Fruit fly (Drosophila melanogaster) whole organism, prepupa: ENCODE results near the gene Ptpmeg2.

Experiments
- Blimp-1 ChIP-seq: fragments of 200-800 bp; sonication (Bioruptor generic); optimal IDR thresholded peaks from 3 replicates; lab custom pipeline; 2017; ENCODE audit warnings: missing biosample characterization, missing genetic modification characterization, mild to moderate bottlenecking, moderate library complexity, missing genetic modification reagents
- CG10669 ChIP-seq: fragments of 200-800 bp; sonication (Bioruptor generic); optimal IDR thresholded peaks from 3 replicates; lab custom pipeline; 2018; ENCODE audit warnings: missing biosample characterization, mild to moderate bottlenecking, missing genetic modification characterization, moderate library complexity
- CG11294 ChIP-seq: fragments of 200-800 bp; sonication (Bioruptor generic); IDR thresholded peaks from 2 replicates; pipeline ENCODE4 v1.3.6; 2022; ENCODE audit warnings: missing biosample characterization, missing genetic modification characterization
- CG11762 ChIP-seq: fragments of 200-800 bp; sonication (Bioruptor generic); optimal IDR thresholded peaks from 3 replicates; lab custom pipeline; 2016; ENCODE audit warnings: missing biosample characterization, missing genetic modification characterization; ENCODE audit not compliant: insufficient read depth
- CG11902 ChIP-seq: fragments of 200-800 bp; sonication (Bioruptor generic); optimal IDR thresholded peaks from 3 replicates; lab custom pipeline; 2016; ENCODE audit warnings: missing biosample characterization, missing genetic modification characterization
- CG15336 ChIP-seq: fragments of 200-800 bp; sonication (Bioruptor generic); IDR thresholded peaks from 2 replicates; pipeline ENCODE4 v1.3.6; 2022; ENCODE audit warnings: missing biosample characterization, missing genetic modification characterization
- CG1621 ChIP-seq: fragments of 200-800 bp; sonication (Bioruptor generic); optimal IDR thresholded peaks from 3 replicates; lab custom pipeline; 2018; ENCODE audit warnings: missing biosample characterization, mild to moderate bottlenecking, missing genetic modification characterization
- CG16779 ChIP-seq: fragments of 200-800 bp; sonication (Bioruptor generic); optimal IDR thresholded peaks from 3 replicates; lab custom pipeline; 2017; ENCODE audit warnings: missing biosample characterization, mild to moderate bottlenecking, missing genetic modification characterization
- CG3032 ChIP-seq: fragments of 200-800 bp; optimal IDR thresholded peaks from 2 replicates; lab custom pipeline; 2019; ENCODE audit warnings: missing biosample characterization, mild to moderate bottlenecking, missing genetic modification characterization, moderate library complexity
- CG31627 ChIP-seq: fragments of 200-800 bp; sonication (Bioruptor generic); optimal IDR thresholded peaks from 3 replicates; lab custom pipeline; 2016; ENCODE audit warnings: missing biosample characterization, missing genetic modification characterization
- CG32006 ChIP-seq: fragments of 200-800 bp; sonication (Bioruptor generic); optimal IDR thresholded peaks from 3 replicates; lab custom pipeline; 2017; ENCODE audit warnings: missing biosample characterization, mild to moderate bottlenecking, missing genetic modification characterization
- CG34406 ChIP-seq: fragments of 200-800 bp; sonication (Bioruptor generic); optimal IDR thresholded peaks from 3 replicates; lab custom pipeline; 2016; ENCODE audit warnings: missing biosample characterization, missing genetic modification characterization
- CG6163 ChIP-seq: fragments of 200-800 bp; sonication (Bioruptor generic); IDR thresholded peaks from 3 replicates; pipeline ENCODE4 v1.3.6; 2022; ENCODE audit warnings: missing biosample characterization, missing genetic modification characterization
- CG6276 ChIP-seq: fragments of 200-800 bp; sonication (Bioruptor generic); optimal IDR thresholded peaks from 2 replicates; lab custom pipeline; 2017; ENCODE audit warnings: missing biosample characterization, mild to moderate bottlenecking, missing genetic modification characterization
- CG6792 ChIP-seq: fragments of 200-800 bp; sonication (Bioruptor generic); optimal IDR thresholded peaks from 3 replicates; lab custom pipeline; 2016; ENCODE audit warnings: missing biosample characterization, missing genetic modification characterization
- CG6854 ChIP-seq: fragments of 200-800 bp; sonication (Bioruptor generic); optimal IDR thresholded peaks from 2 replicates; lab custom pipeline; 2017; ENCODE audit warnings: missing biosample characterization, mild to moderate bottlenecking, missing genetic modification characterization
- CG7368 ChIP-seq: fragments of 200-800 bp; sonication (Bioruptor generic); optimal IDR thresholded peaks from 3 replicates; lab custom pipeline; 2016; ENCODE audit warnings: missing biosample characterization, missing genetic modification characterization
- CG8119 ChIP-seq: fragments of 200-800 bp; sonication (Bioruptor generic); IDR thresholded peaks from 3 replicates; pipeline ENCODE4 v1.3.6; 2022; ENCODE audit warnings: missing biosample characterization, missing genetic modification characterization
- CG8319 ChIP-seq: fragments of 200-800 bp; sonication (Bioruptor generic); optimal IDR thresholded peaks from 3 replicates; lab custom pipeline; 2016; ENCODE audit warnings: missing biosample characterization, missing genetic modification characterization
- CG8632 ChIP-seq: fragments of 200-800 bp; sonication (Bioruptor generic); optimal IDR thresholded peaks from 3 replicates; lab custom pipeline; 2016; ENCODE audit warnings: missing biosample characterization, missing genetic modification characterization
- CG9139 ChIP-seq: fragments of 200-800 bp; sonication (Bioruptor generic); optimal IDR thresholded peaks from 3 replicates; lab custom pipeline; 2017; ENCODE audit warnings: missing biosample characterization, mild to moderate bottlenecking, missing genetic modification characterization
- Eip75B ChIP-seq: fragments of 200-800 bp; sonication (Bioruptor generic); optimal IDR thresholded peaks from 3 replicates; lab custom pipeline; 2016; ENCODE audit warnings: missing biosample characterization, missing genetic modification characterization
- Ets96B ChIP-seq: fragments of 200-800 bp; optimal IDR thresholded peaks from 2 replicates; lab custom pipeline; 2019; ENCODE audit warnings: missing biosample characterization, mild to moderate bottlenecking, missing genetic modification characterization, moderate library complexity
- Gug ChIP-seq: fragments of 200-800 bp; sonication (Bioruptor generic); IDR thresholded peaks from 2 replicates; pipeline ENCODE4 v1.3.6; 2022; ENCODE audit warnings: missing biosample characterization, missing genetic modification characterization
- Hr38 ChIP-seq: sonication (Bioruptor generic); optimal IDR thresholded peaks from 2 replicates; lab custom pipeline; 2016; ENCODE audit warnings: missing biosample characterization, missing genetic modification characterization
- Hr39 ChIP-seq: fragments of 200-800 bp; sonication (Bioruptor generic); optimal IDR thresholded peaks from 2 replicates; lab custom pipeline; 2016; ENCODE audit warnings: missing biosample characterization, missing genetic modification characterization
- Hr4 ChIP-seq: fragments of 200-800 bp; sonication (Bioruptor generic); optimal IDR thresholded peaks from 3 replicates; lab custom pipeline; 2016; ENCODE audit warnings: missing biosample characterization, missing genetic modification characterization
- Lpt ChIP-seq: fragments of 200-800 bp; sonication (Bioruptor generic); optimal IDR thresholded peaks from 3 replicates; lab custom pipeline; 2016; ENCODE audit warnings: missing biosample characterization, missing genetic modification characterization
- Met ChIP-seq: fragments of 200-800 bp; sonication (Bioruptor generic); optimal IDR thresholded peaks from 3 replicates; lab custom pipeline; 2016; ENCODE audit warnings: missing biosample characterization, missing genetic modification characterization
- OdsH ChIP-seq: fragments of 200-800 bp; sonication (Bioruptor generic); optimal IDR thresholded peaks from 3 replicates; lab custom pipeline; 2016; ENCODE audit warnings: missing biosample characterization, missing genetic modification characterization
- Smox ChIP-seq: fragments of 200-800 bp; sonication (Bioruptor generic); optimal IDR thresholded peaks from 3 replicates; lab custom pipeline; 2016; ENCODE audit warnings: missing biosample characterization, missing genetic modification characterization
- Sox14 ChIP-seq: fragments of 200-800 bp; sonication (Bioruptor generic); optimal IDR thresholded peaks from 3 replicates; lab custom pipeline; 2016; ENCODE audit warnings: missing biosample characterization, missing genetic modification characterization
- achi ChIP-seq: fragments of 200-800 bp; sonication (Bioruptor generic); optimal IDR thresholded peaks from 3 replicates; lab custom pipeline; 2016; ENCODE audit warnings: missing biosample characterization, missing genetic modification characterization
- acj6 ChIP-seq: fragments of 200-800 bp; sonication (Bioruptor generic); optimal IDR thresholded peaks from 3 replicates; lab custom pipeline; 2016; ENCODE audit warnings: missing biosample characterization, missing genetic modification characterization
- cyc ChIP-seq: fragments of 200-800 bp; sonication (Bioruptor generic); optimal IDR thresholded peaks from 3 replicates; lab custom pipeline; 2016; ENCODE audit warnings: missing biosample characterization, missing genetic modification characterization
- dac ChIP-seq: fragments of 200-800 bp; sonication (Bioruptor generic); optimal IDR thresholded peaks from 2 replicates; lab custom pipeline; 2017; ENCODE audit warnings: missing biosample characterization, mild to moderate bottlenecking, missing genetic modification characterization
- fd59A ChIP-seq: fragments of 200-800 bp; sonication (Bioruptor generic); optimal IDR thresholded peaks from 2 replicates; lab custom pipeline; 2017; ENCODE audit warnings: missing biosample characterization, mild to moderate bottlenecking, missing genetic modification characterization, missing genetic modification reagents
- fd85E ChIP-seq: fragments of 200-800 bp; sonication (Bioruptor generic); optimal IDR thresholded peaks from 3 replicates; lab custom pipeline; 2016; ENCODE audit warnings: missing biosample characterization, missing genetic modification characterization
- lz ChIP-seq: fragments of 200-800 bp; sonication (Bioruptor generic); optimal IDR thresholded peaks from 3 replicates; lab custom pipeline; 2016; ENCODE audit warnings: missing biosample characterization, missing genetic modification characterization
- pdm3 ChIP-seq: fragments of 200-800 bp; sonication (Bioruptor generic); optimal IDR thresholded peaks from 3 replicates; lab custom pipeline; 2016; ENCODE audit warnings: missing biosample characterization, missing genetic modification characterization
- spab ChIP-seq: fragments of 200-800 bp; sonication (Bioruptor generic); optimal IDR thresholded peaks from 2 replicates; lab custom pipeline; 2017; ENCODE audit warnings: missing biosample characterization, mild to moderate bottlenecking, missing genetic modification characterization, missing genetic modification reagents
- ss ChIP-seq, 2 experiments: fragments of 200-800 bp; sonication (Bioruptor generic); optimal IDR thresholded peaks; 2 replicates in 1 of 2; 3 replicates in 1 of 2; lab custom pipeline; 2017 to 2018; ENCODE audit warnings: mild to moderate bottlenecking in 2 of 2, missing biosample characterization in 2 of 2, missing genetic modification characterization in 2 of 2, moderate library complexity in 1 of 2
- svp ChIP-seq: fragments of 200-800 bp; sonication (Bioruptor generic); peaks from one replicate; lab custom pipeline; 2016; ENCODE audit warnings: missing biosample characterization, missing genetic modification characterization
- topi ChIP-seq: fragments of 200-800 bp; sonication (Bioruptor generic); optimal IDR thresholded peaks from 3 replicates; lab custom pipeline; 2016; ENCODE audit warnings: missing biosample characterization, missing genetic modification characterization
- vri ChIP-seq: fragments of 200-800 bp; sonication (Bioruptor generic); optimal IDR thresholded peaks from 3 replicates; lab custom pipeline; 2016; ENCODE audit warnings: missing biosample characterization, mild to moderate bottlenecking, missing genetic modification characterization

Gene Ptpmeg2

DNA sequence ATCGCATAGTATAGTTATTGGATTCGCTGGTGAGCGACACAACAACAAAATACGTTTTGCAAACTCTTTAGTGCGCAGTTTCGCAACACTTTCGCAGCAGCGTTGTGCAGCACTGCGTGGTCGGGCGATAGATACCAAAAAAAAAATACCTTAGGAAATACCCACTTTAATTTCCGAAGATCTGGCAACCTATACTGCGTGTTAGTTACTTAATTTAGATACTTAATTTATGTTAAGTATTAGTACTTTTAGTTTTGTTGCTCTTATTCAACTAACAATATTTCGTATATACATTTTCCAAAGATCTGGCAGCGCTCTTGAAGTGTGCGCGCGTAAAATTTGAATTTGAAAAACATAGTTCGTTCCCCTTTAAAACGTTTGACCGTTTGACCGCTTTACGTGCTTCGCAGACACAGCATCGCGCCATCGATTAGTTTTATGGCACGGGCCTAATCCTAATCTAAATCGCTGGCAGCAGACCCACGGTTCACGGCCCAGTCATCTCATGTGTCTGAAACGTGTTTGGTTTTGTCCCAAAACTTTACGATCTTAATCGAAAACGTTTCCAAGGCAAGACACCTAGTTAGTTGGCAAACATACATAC lies 78.9 kb downstream of the Ptpmeg2 start, which contains the start of gene LPCAT (continued):
- no peak for TF ChIP-seq CG8632 (GFP tag; lab: Kevin White, UChicago)
- peak; percentile 70 for TF ChIP-seq CG11902
- no peak for TF ChIP-seq CG9139 (GFP tag; lab: Kevin White, UChicago)
- peak; percentile 77 for TF ChIP-seq CG31627 (GFP tag; lab: Kevin White, UChicago)
- no peak for TF ChIP-seq Blimp-1 (GFP tag; lab: Kevin White, UChicago)
- peak; percentile 69 for TF ChIP-seq Gug (GFP tag; lab: Robert Waterston, UW)
- no peak for TF ChIP-seq fd59A (GFP tag; lab: Kevin White, UChicago)
- TF ChIP-seq Hr4 (GFP tag; lab: Kevin White, UChicago), result peak; percentile 53
- peak; percentile 26 for TF ChIP-seq Sox14
- peak; percentile 73 for TF ChIP-seq lz (GFP tag; lab: Kevin White, UChicago)
- TF ChIP-seq CG8319 (GFP tag; lab: Kevin White, UChicago), result peak; percentile 42
- TF ChIP-seq Eip75B (GFP tag; lab: Kevin White, UChicago), result peak; percentile 50
- TF ChIP-seq topi (GFP tag; lab: Kevin White, UChicago), result peak; percentile 81
- TF ChIP-seq CG10669 (GFP tag; lab: Kevin White, UChicago), result peak; percentile 51

DNA sequence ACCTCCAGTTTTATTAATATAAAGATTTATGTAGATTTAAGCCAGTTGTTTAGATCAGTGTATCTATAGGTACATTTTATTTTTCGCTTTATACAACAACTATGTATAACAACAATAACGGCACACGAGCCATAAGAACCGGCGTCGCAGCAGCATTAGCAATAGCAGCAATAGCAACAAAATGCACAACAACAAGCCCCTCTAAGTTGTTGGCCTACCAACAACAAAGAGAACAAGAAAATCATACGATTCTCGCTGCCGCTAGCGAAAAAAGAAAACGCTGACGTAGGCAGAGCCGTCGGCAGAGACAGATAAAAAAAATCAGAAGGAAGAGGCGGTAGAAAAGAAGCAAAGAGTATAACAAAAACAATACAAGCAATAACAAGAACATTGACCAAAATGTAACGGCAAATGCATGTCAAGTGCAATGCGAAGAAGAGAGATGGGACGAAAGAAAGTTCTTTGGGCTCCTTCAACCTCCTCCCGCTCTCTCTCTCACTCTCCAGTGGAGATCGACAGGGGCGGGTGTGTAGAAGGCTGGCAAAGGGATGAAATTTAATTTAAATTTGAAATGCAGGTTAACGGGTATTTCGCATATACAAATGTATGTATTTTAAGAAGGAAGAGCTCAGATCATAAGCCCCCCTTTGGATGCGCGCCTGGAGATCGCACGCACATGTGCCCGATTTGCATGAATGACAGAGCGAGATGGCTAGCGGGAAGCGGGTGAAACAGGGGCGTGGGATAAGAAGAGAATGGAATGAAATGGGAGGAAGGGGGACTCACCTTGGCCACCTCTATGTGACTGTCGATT lies 80.0 kb downstream of the Ptpmeg2 start:
- TF ChIP-seq Hr38 (GFP tag; lab: Kevin White, UChicago), result peak; percentile 83
- peak; percentile 99 for TF ChIP-seq OdsH (GFP tag; lab: Kevin White, UChicago)
- TF ChIP-seq Met (GFP tag; lab: Kevin White, UChicago), result peak; percentile 100
- peak; percentile 100 for TF ChIP-seq Hr39 (GFP tag; lab: Kevin White, UChicago)
- peak; percentile 99 for TF ChIP-seq CG6792 (GFP tag; lab: Kevin White, UChicago)
- TF ChIP-seq pdm3, result peak; percentile 100
- peak; percentile 98 for TF ChIP-seq Blimp-1 (GFP tag; lab: Kevin White, UChicago)
- peak; percentile 100 for TF ChIP-seq topi (GFP tag; lab: Kevin White, UChicago)
- peak; percentile 99 for TF ChIP-seq acj6 (GFP tag; lab: Kevin White, UChicago)
- TF ChIP-seq ss (GFP tag; optimal IDR thresholded peaks at IDR 0.05; lab: Kevin White, UChicago), result peak; percentile 98
- TF ChIP-seq CG6163 (GFP tag; lab: Robert Waterston, UW), result peak; percentile 99
- peak; percentile 99 for TF ChIP-seq Eip75B (GFP tag; lab: Kevin White, UChicago)
- peak; percentile 96 for TF ChIP-seq fd85E (GFP tag; lab: Kevin White, UChicago)
- TF ChIP-seq CG10669 (GFP tag; lab: Kevin White, UChicago), result peak; percentile 99
- peak; percentile 98 for TF ChIP-seq spab (GFP tag; lab: Kevin White, UChicago)
- peak; percentile 98 for TF ChIP-seq achi
- TF ChIP-seq Hr4 (GFP tag; lab: Kevin White, UChicago), result peak; percentile 97
- TF ChIP-seq CG16779 (tag; lab: Kevin White, UChicago), result peak; percentile 97
- peak; percentile 100 for TF ChIP-seq svp (GFP tag; lab: Kevin White, UChicago)
- TF ChIP-seq Smox (GFP tag; lab: Kevin White, UChicago), result peak; percentile 99
- peak; percentile 99 for TF ChIP-seq CG6854
- TF ChIP-seq Ets96B, result peak; percentile 98
- TF ChIP-seq CG11762, result peak; percentile 98
- peak; percentile 99 for TF ChIP-seq dac (GFP tag; lab: Kevin White, UChicago)
- TF ChIP-seq CG11902, result peak; percentile 99
- peak; percentile 100 for TF ChIP-seq CG31627 (GFP tag; lab: Kevin White, UChicago)
- TF ChIP-seq CG7368 (GFP tag; lab: Kevin White, UChicago), result peak; percentile 99
- peak; percentile 99 for TF ChIP-seq CG32006 (GFP tag; lab: Kevin White, UChicago)
- TF ChIP-seq lz (GFP tag; lab: Kevin White, UChicago), result peak; percentile 100
- TF ChIP-seq Sox14, result peak; percentile 100
- TF ChIP-seq cyc, result peak; percentile 100
- peak; percentile 99 for TF ChIP-seq CG8319 (GFP tag; lab: Kevin White, UChicago)
- TF ChIP-seq CG1621, result peak; percentile 99
- TF ChIP-seq Gug (GFP tag; lab: Robert Waterston, UW), result peak; percentile 98
- peak; percentile 98 for TF ChIP-seq CG15336 (GFP tag; lab: Robert Waterston, UW)
- TF ChIP-seq CG11294, result peak; percentile 97
- TF ChIP-seq Lpt (GFP tag; lab: Kevin White, UChicago), result peak; percentile 99
- peak; percentile 99 for TF ChIP-seq CG34406 (GFP tag; lab: Kevin White, UChicago)
- peak; percentile 99 for TF ChIP-seq CG3032 (tag; lab: Kevin White, UChicago)
- TF ChIP-seq CG8119 (GFP tag; lab: Robert Waterston, UW), result peak; percentile 98
- peak; percentile 99 for TF ChIP-seq vri (GFP tag; lab: Kevin White, UChicago)
- TF ChIP-seq CG6276 (GFP tag; lab: Kevin White, UChicago), result peak; percentile 98
